Fruit fly (Drosophila melanogaster): Measurements from ENCODE around the gene mei-41.

The mei-41 gene

dm6 chrX:16374059-16374458 lies 17.4 kb upstream of the mei-41 start:
- TF ChIP-seq odd (GFP tag; optimal IDR thresholded peaks at IDR 0.05) = no peak
- no peak for TF ChIP-seq CG32532 (GFP tag; IDR thresholded peaks at IDR 0.05)
- TF ChIP-seq Hsf (GFP tag; optimal IDR thresholded peaks at IDR 0.05) = no peak
- TF ChIP-seq org-1 (GFP tag; optimal IDR thresholded peaks at IDR 0.05) = no peak
- no peak for TF ChIP-seq Hr39 (optimal IDR thresholded peaks at IDR 0.05)
- TF ChIP-seq vvl (GFP tag; IDR thresholded peaks at IDR 0.05) = peak; percentile 39; the same call in 1 of the 2 replicates
- TF ChIP-seq CG11504 (tag; optimal IDR thresholded peaks at IDR 0.05) = no peak
- no peak for TF ChIP-seq gsb-n (tag; optimal IDR thresholded peaks at IDR 0.05)
- peak; percentile 53 for TF ChIP-seq Elba2 (GFP tag; optimal IDR thresholded peaks at IDR 0.05)
- TF ChIP-seq insv (GFP tag; optimal IDR thresholded peaks at IDR 0.05) = peak in 1 of 2 experiments; percentile 40

- TF ChIP-seq CG8089 (GFP tag; optimal IDR thresholded peaks at IDR 0.05) (peak; percentile 52), caup (GFP tag; optimal IDR thresholded peaks at IDR 0.05; ENCODE audit: severe bottlenecking) (peak; percentile 92), CG12744 (GFP tag; optimal IDR thresholded peaks at IDR 0.05) (peak; percentile 70), CG7987 (GFP tag; optimal IDR thresholded peaks at IDR 0.05) (peak; percentile 93), CG6654 (GFP tag; optimal IDR thresholded peaks at IDR 0.05) (no peak), bab2 (GFP tag; optimal IDR thresholded peaks at IDR 0.05) (peak; percentile 74), CG7745 (tag; optimal IDR thresholded peaks at IDR 0.05) (peak; percentile 79), hbn (GFP tag; IDR thresholded peaks at IDR 0.05; ENCODE audit: partially characterized antibody) (no peak), BEAF-32 (GFP tag; optimal IDR thresholded peaks at IDR 0.05) (no peak), btn (GFP tag; optimal IDR thresholded peaks at IDR 0.05) (peak; percentile 10), Sox102F (GFP tag; optimal IDR thresholded peaks at IDR 0.05) (no peak), Dip3 (GFP tag; optimal IDR thresholded peaks at IDR 0.05) (peak; percentile 28), Ada2b (GFP tag; IDR thresholded peaks at IDR 0.05) (no peak; the same call in 1 of the 2 replicates), CG2889 (GFP tag; IDR thresholded peaks at IDR 0.05) (0 out of 3 replicates have a peak, but pooled peaks have one; percentile 25), CG17328 (GFP tag; IDR thresholded peaks at IDR 0.05) (peak; percentile 51; the same call in 1 of the 2 replicates), hb (GFP tag; IDR thresholded peaks at IDR 0.05; ENCODE audit: partially characterized antibody) (no peak), psq (GFP tag; optimal IDR thresholded peaks at IDR 0.05) (peak; percentile 29), Spps (tag; optimal IDR thresholded peaks at IDR 0.05) (peak; percentile 69), slou (GFP tag; optimal IDR thresholded peaks at IDR 0.05) (peak; percentile 64), vfl (GFP tag; optimal IDR thresholded peaks at IDR 0.05) (no peak), Nf-YB (GFP tag; optimal IDR thresholded peaks at IDR 0.05) (peak; percentile 76), prd (optimal IDR thresholded peaks at IDR 0.05) (no peak), prd (GFP tag; IDR thresholded peaks at IDR 0.05) (peak; percentile 12; the same call in 1 of the 3 replicates), CG9609 (GFP tag; optimal IDR thresholded peaks at IDR 0.05) (no peak), CG2116 (GFP tag; optimal IDR thresholded peaks at IDR 0.05) (peak; percentile 53), chn (GFP tag; optimal IDR thresholded peaks at IDR 0.05) (no peak), CG15479 (GFP tag; optimal IDR thresholded peaks at IDR 0.05) (peak; percentile 67), Neu2 (GFP tag; optimal IDR thresholded peaks at IDR 0.05; ENCODE audit: borderline replicate concordance) (no peak), CG8281 (tag; optimal IDR thresholded peaks at IDR 0.05) (peak; percentile 82), CG2202 (tag; optimal IDR thresholded peaks at IDR 0.05) (peak; percentile 75), cato (GFP tag; optimal IDR thresholded peaks at IDR 0.05; ENCODE audit: borderline replicate concordance) (no peak), TFAM (GFP tag; optimal IDR thresholded peaks at IDR 0.05) (peak; percentile 0), CG10431 (GFP tag; optimal IDR thresholded peaks at IDR 0.05) (peak; percentile 66), bsh (GFP tag; optimal IDR thresholded peaks at IDR 0.05) (peak in 1 of 2 experiments; percentile 80), CG15269 (tag; optimal IDR thresholded peaks at IDR 0.05) (peak; percentile 84), HLH4C (GFP tag; IDR thresholded peaks at IDR 0.05; ENCODE audit: partially characterized antibody) (no peak), CG18599 (GFP tag; optimal IDR thresholded peaks at IDR 0.05) (peak; percentile 91)
These were observed 7.6 kb upstream of the mei-41 start for dm6 chrX:16383667-16384515.

Data from whole organism, embryonic.